Fruit fly (Drosophila melanogaster): ENCODE results near the gene CG9981.
A peak's percentile ranks its signal among the peaks of the same experiment; 100 is the strongest.

- TF ChIP-seq sage (GFP tag; optimal IDR thresholded peaks at IDR 0.05): no peak
- TF ChIP-seq Rel (GFP tag; optimal IDR thresholded peaks at IDR 0.05): no peak
- peak; percentile 72 for TF ChIP-seq Rel (tag; optimal IDR thresholded peaks at IDR 0.05)
- TF ChIP-seq psq (GFP tag; optimal IDR thresholded peaks at IDR 0.05): no peak
- no peak for TF ChIP-seq lola (GFP tag; optimal IDR thresholded peaks at IDR 0.05)
- TF ChIP-seq woc (GFP tag; optimal IDR thresholded peaks at IDR 0.05): no peak
- no peak for TF ChIP-seq brk (GFP tag; optimal IDR thresholded peaks at IDR 0.05)
- peak; percentile 24 for TF ChIP-seq h (GFP tag; optimal IDR thresholded peaks at IDR 0.05)
Measured at dm6 chrX:16414451-16415368, 9.8 kb upstream of the CG9981 start, which contains the start of gene Traf-like.
